Fruit fly (Drosophila melanogaster) whole organism, adult: Measurements from ENCODE around the gene CG13484.

Experiments used
- CG12768 ChIP-seq: fragments of 200-800 bp; sonication (Bioruptor generic); optimal IDR thresholded peaks from 2 replicates; lab custom pipeline; 2017; ENCODE audit warnings: missing biosample characterization, missing genetic modification characterization, mild to moderate bottlenecking, moderate library complexity, missing genetic modification reagents
- CG14711 ChIP-seq: fragments of 200-800 bp; sonication (Bioruptor generic); optimal IDR thresholded peaks from 2 replicates; lab custom pipeline; 2018; ENCODE audit warnings: missing biosample characterization, mild to moderate bottlenecking, missing genetic modification characterization, moderate library complexity
- CG1620 ChIP-seq: fragments of 200-800 bp; sonication (Bioruptor generic); optimal IDR thresholded peaks from 2 replicates; lab custom pipeline; 2016; ENCODE audit warnings: missing biosample characterization, missing genetic modification characterization
- CG33017 ChIP-seq: fragments of 200-800 bp; sonication (Bioruptor generic); optimal IDR thresholded peaks from 2 replicates; lab custom pipeline; 2018; ENCODE audit warnings: missing biosample characterization, mild to moderate bottlenecking, missing genetic modification characterization, moderate library complexity
- CG7045 ChIP-seq: fragments of 200-800 bp; sonication (Bioruptor generic); optimal IDR thresholded peaks from 2 replicates; lab custom pipeline; 2017; ENCODE audit warnings: missing biosample characterization, mild to moderate bottlenecking, missing genetic modification characterization
- CG7101 ChIP-seq: fragments of 200-800 bp; sonication (Bioruptor generic); optimal IDR thresholded peaks from 2 replicates; lab custom pipeline; 2018; ENCODE audit warnings: missing biosample characterization, mild to moderate bottlenecking, missing genetic modification characterization, moderate library complexity
- Clk ChIP-seq: fragments of 200-800 bp; sonication (Bioruptor generic); optimal IDR thresholded peaks from 2 replicates; lab custom pipeline; 2017; ENCODE audit warnings: missing biosample characterization, missing genetic modification characterization
- Hr96 ChIP-seq: fragments of 200-800 bp; sonication (Bioruptor generic); optimal IDR thresholded peaks from 2 replicates; lab custom pipeline; 2016; ENCODE audit warnings: missing biosample characterization, missing genetic modification characterization
- cnc ChIP-seq, 2 experiments: fragments of >200 bp; optimal IDR thresholded peaks; 2 replicates each; lab custom pipeline; 2017
- kay ChIP-seq: fragments of 200-800 bp; sonication (Bioruptor generic); peaks from one replicate; lab custom pipeline; 2016; ENCODE audit warnings: missing biosample characterization, missing genetic modification characterization, borderline replicate concordance
- ovo ChIP-seq: fragments of 200-800 bp; sonication (Bioruptor generic); optimal IDR thresholded peaks from 2 replicates; lab custom pipeline; 2016; ENCODE audit warnings: missing biosample characterization, missing genetic modification characterization
- tj ChIP-seq: fragments of 200-800 bp; sonication (Bioruptor generic); optimal IDR thresholded peaks from 3 replicates; lab custom pipeline; 2017; ENCODE audit warnings: missing biosample characterization, mild to moderate bottlenecking, missing genetic modification characterization, moderate library complexity

DNA sequence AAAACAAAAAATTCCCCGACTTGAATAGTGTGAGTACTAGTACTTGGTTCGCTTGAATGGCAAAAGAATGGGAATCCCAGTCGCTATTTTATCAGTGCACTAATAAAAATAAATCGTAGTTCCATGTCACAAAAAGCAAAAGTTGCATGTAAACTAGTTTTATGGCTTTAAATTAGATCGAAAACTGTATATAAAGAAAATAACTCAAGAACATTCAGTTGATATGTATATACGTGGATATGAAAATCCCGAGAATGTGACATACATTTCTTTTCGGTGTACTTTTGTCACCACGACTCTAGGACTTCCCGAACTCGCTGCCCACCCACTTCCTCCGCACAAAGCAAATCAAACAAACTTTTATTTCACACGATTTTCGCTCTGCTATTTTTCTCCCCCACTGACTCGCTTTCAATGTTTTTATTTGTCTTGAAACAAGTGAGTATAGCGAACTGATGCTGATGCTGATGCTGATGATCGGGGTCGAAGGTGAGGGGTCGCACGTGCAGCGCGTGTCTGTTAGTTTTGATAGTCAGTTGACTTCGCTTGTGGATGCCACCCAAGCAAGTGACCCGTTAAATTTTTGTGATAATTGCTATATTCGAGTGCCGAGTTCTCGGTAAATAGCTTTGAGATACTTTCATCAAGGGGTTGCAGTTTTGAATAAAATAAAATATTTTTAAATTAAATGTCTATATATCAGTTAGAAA lies 48.7 kb upstream of the CG13484 start:
- TF ChIP-seq Hr96 (GFP tag; lab: Kevin White, UChicago) (no peak), cnc (optimal IDR thresholded peaks at IDR 0.05; lab: Kevin White, UChicago) (no peak), tj (GFP tag; lab: Kevin White, UChicago) (no peak), CG33017 (tag; lab: Kevin White, UChicago) (no peak), CG7045 (GFP tag; lab: Kevin White, UChicago) (no peak), ovo (no peak), Clk (GFP tag; lab: Kevin White, UChicago) (no peak), CG7101 (tag; lab: Kevin White, UChicago) (no peak), kay (no peak), CG14711 (tag; lab: Kevin White, UChicago) (no peak), CG1620 (GFP tag; lab: Kevin White, UChicago) (no peak), CG12768 (no peak)
